Worm (Caenorhabditis elegans) whole organism, L4 larva: ENCODE measurements around the gene dnj-5.

ENCODE experiments used
- F10B5.3 ChIP-seq: sonication (generic microtip); optimal IDR thresholded peaks from 2 replicates; lab custom pipeline; 2016; ENCODE audit warnings: mild to moderate bottlenecking, missing genetic modification characterization, missing compliant biosample characterization
- F26F4.8 ChIP-seq: fragments of 200-800 bp; sonication (Bioruptor generic); conservative IDR thresholded peaks from 2 replicates; pipeline ENCODE4 v1.3.6; 2022; ENCODE audit warnings: missing genetic modification characterization, missing compliant biosample characterization
- F44E2.7 ChIP-seq: fragments of 200-800 bp; sonication (Bioruptor generic); IDR thresholded peaks from 2 replicates; pipeline ENCODE4 v2.1.2; 2022; ENCODE audit warnings: missing genetic modification characterization, missing compliant biosample characterization
- F49E8.2 ChIP-seq: sonication (generic microtip); optimal IDR thresholded peaks from 2 replicates; lab custom pipeline; 2016; ENCODE audit warnings: missing compliant biosample characterization, mild to moderate bottlenecking, missing genetic modification characterization, borderline replicate concordance
- T20F7.1 ChIP-seq: fragments of 200-800 bp; sonication (Bioruptor generic); optimal IDR thresholded peaks from 2 replicates; lab custom pipeline; 2018; ENCODE audit warnings: mild to moderate bottlenecking, missing genetic modification characterization, missing compliant biosample characterization
- Y75B8A.6 ChIP-seq: fragments of 200-800 bp; sonication (Bioruptor generic); IDR thresholded peaks from 2 replicates; pipeline ENCODE4 v1.3.6; 2022; ENCODE audit warnings: missing genetic modification reagents, missing genetic modification characterization, missing compliant biosample characterization
- ZK546.5 ChIP-seq, 2 experiments: sonication (generic microtip); optimal IDR thresholded peaks; 2 replicates each; lab custom pipeline; 2017; ENCODE audit warnings: missing biosample characterization in 2 of 2, missing genetic modification characterization in 2 of 2
- aha-1 ChIP-seq: fragments of 150-350 bp; peaks from one replicate; lab custom pipeline; 2014; ENCODE audit warnings: missing biosample characterization, missing genetic modification characterization
- aly-2 ChIP-seq: sonication (generic microtip); optimal IDR thresholded peaks from 2 replicates; lab custom pipeline; 2018; ENCODE audit warnings: missing biosample characterization, missing genetic modification characterization
- ama-1 ChIP-seq: fragments of 150-350 bp; optimal IDR thresholded peaks from 2 replicates; lab custom pipeline; 2014; ENCODE audit warnings: inconsistent platforms, mixed read lengths
- arid-1 ChIP-seq: fragments of 200-800 bp; sonication (Bioruptor generic); conservative IDR thresholded peaks from 2 replicates; pipeline ENCODE4 v1.3.6; 2022; ENCODE audit warnings: missing genetic modification reagents, missing genetic modification characterization, missing compliant biosample characterization
- attf-4 ChIP-seq: sonication (generic microtip); optimal IDR thresholded peaks from 3 replicates; lab custom pipeline; 2017; ENCODE audit warnings: missing biosample characterization, missing genetic modification characterization
- ceh-20 ChIP-seq: fragments of 200-800 bp; sonication (Bioruptor generic); IDR thresholded peaks from 2 replicates; pipeline ENCODE4 v1.3.6; 2022; ENCODE audit warnings: missing genetic modification reagents, missing genetic modification characterization, missing compliant biosample characterization
- ceh-82 ChIP-seq: sonication (generic microtip); optimal IDR thresholded peaks from 2 replicates; lab custom pipeline; 2017; ENCODE audit warnings: missing biosample characterization, missing genetic modification characterization
- cey-2 ChIP-seq: sonication (generic microtip); optimal IDR thresholded peaks from 3 replicates; lab custom pipeline; 2017; ENCODE audit warnings: missing genetic modification characterization, mild to moderate bottlenecking, missing compliant biosample characterization, antibody characterized with exemption, borderline replicate concordance; ENCODE audit not compliant: insufficient read depth
- dmd-6 ChIP-seq: fragments of 200-800 bp; sonication (Bioruptor generic); IDR thresholded peaks from 2 replicates; pipeline ENCODE4 v1.3.6; 2022; ENCODE audit warnings: missing genetic modification reagents, missing genetic modification characterization, missing compliant biosample characterization
- dmd-9 ChIP-seq: fragments of 200-800 bp; sonication (Bioruptor generic); IDR thresholded peaks from 2 replicates; pipeline ENCODE4 v1.3.6; 2022; ENCODE audit warnings: missing genetic modification reagents, missing genetic modification characterization, missing compliant biosample characterization
- dpl-1 ChIP-seq: fragments of 150-350 bp; optimal IDR thresholded peaks from 2 replicates; lab custom pipeline; 2014; ENCODE audit warnings: missing biosample characterization, missing genetic modification reagents, missing genetic modification characterization
- dve-1 ChIP-seq: sonication (generic microtip); optimal IDR thresholded peaks from 2 replicates; lab custom pipeline; 2017; ENCODE audit warnings: antibody characterized with exemption, mild to moderate bottlenecking, missing genetic modification characterization, missing compliant biosample characterization; ENCODE audit not compliant: insufficient read depth
- egl-27 ChIP-seq: sonication (generic microtip); optimal IDR thresholded peaks from 3 replicates; lab custom pipeline; 2017; ENCODE audit warnings: missing biosample characterization, missing genetic modification reagents, missing genetic modification characterization
- hif-1 ChIP-seq, 2 experiments: sonication (generic microtip); optimal IDR thresholded peaks; 2 replicates each; lab custom pipeline; 2016 to 2017; ENCODE audit warnings: missing compliant biosample characterization in 2 of 2, missing genetic modification characterization in 2 of 2, missing genetic modification reagents in 2 of 2, missing genotype in 2 of 2, mild to moderate bottlenecking in 1 of 2
- hlh-11 ChIP-seq: fragments of 200-800 bp; sonication (Bioruptor generic); optimal IDR thresholded peaks from 2 replicates; lab custom pipeline; 2018; ENCODE audit warnings: mild to moderate bottlenecking, missing genetic modification characterization, missing compliant biosample characterization
- hmg-1.1 ChIP-seq: fragments of 200-800 bp; sonication (Bioruptor generic); IDR thresholded peaks from 2 replicates; pipeline ENCODE4 v1.3.6; 2022; ENCODE audit warnings: missing genetic modification reagents, missing genetic modification characterization, missing compliant biosample characterization
- jun-1 ChIP-seq: fragments of 150-350 bp; optimal IDR thresholded peaks from 2 replicates; lab custom pipeline; 2014; ENCODE audit warnings: missing biosample characterization, missing genetic modification reagents, missing genetic modification characterization
- lim-7 ChIP-seq: fragments of 200-800 bp; sonication (Bioruptor generic); IDR thresholded peaks from 2 replicates; pipeline ENCODE4 v1.3.6; 2022; ENCODE audit warnings: missing genetic modification characterization, missing compliant biosample characterization
- lin-1 ChIP-seq: fragments of 200-800 bp; sonication (Bioruptor generic); IDR thresholded peaks from 2 replicates; pipeline ENCODE4 v1.3.6; 2022; ENCODE audit warnings: missing genetic modification reagents, missing genetic modification characterization, missing compliant biosample characterization
- lin-29 ChIP-seq: fragments of 200-800 bp; sonication (Bioruptor generic); IDR thresholded peaks from 2 replicates; pipeline ENCODE4 v1.3.6; 2022; ENCODE audit warnings: missing genetic modification reagents, missing genetic modification characterization, missing compliant biosample characterization
- lir-3 ChIP-seq: sonication (generic microtip); optimal IDR thresholded peaks from 2 replicates; lab custom pipeline; 2016; ENCODE audit warnings: mild to moderate bottlenecking, missing genetic modification characterization, missing compliant biosample characterization
- lsy-2 ChIP-seq, 2 experiments: fragments of 150-350 bp in 1 of 2; sonication (generic microtip) in 1 of 2; optimal IDR thresholded peaks; 2 replicates each; lab custom pipeline; 2014 to 2017; ENCODE audit warnings: missing biosample characterization in 2 of 2, missing genetic modification characterization in 2 of 2
- madf-5 ChIP-seq, 2 experiments: fragments of 200-800 bp; sonication (Bioruptor generic); IDR thresholded peaks; 2 replicates each; pipeline ENCODE4 v1.3.6; 2022; ENCODE audit warnings: missing compliant biosample characterization in 2 of 2, missing genetic modification characterization in 2 of 2
- mdl-1 ChIP-seq, 2 experiments: fragments of 150-350 bp in 1 of 2; sonication (generic microtip) in 1 of 2; optimal IDR thresholded peaks; 2 replicates each; lab custom pipeline; 2014 to 2017; ENCODE audit warnings: missing biosample characterization in 2 of 2, missing genetic modification characterization in 2 of 2
- mes-2 ChIP-seq: sonication (generic microtip); optimal IDR thresholded peaks from 2 replicates; lab custom pipeline; 2016; ENCODE audit warnings: missing genotype, mild to moderate bottlenecking, missing genetic modification characterization, missing compliant biosample characterization; ENCODE audit not compliant: poor library complexity, severe bottlenecking
- mxl-3 ChIP-seq: fragments of 200-800 bp; sonication (Bioruptor generic); optimal IDR thresholded peaks from 2 replicates; lab custom pipeline; 2018; ENCODE audit warnings: mild to moderate bottlenecking, missing genetic modification characterization, missing compliant biosample characterization
- nhr-10 ChIP-seq: fragments of 150-350 bp; optimal IDR thresholded peaks from 2 replicates; lab custom pipeline; 2014; ENCODE audit warnings: missing biosample characterization, missing genetic modification characterization
- nhr-11 ChIP-seq: fragments of 150-350 bp; optimal IDR thresholded peaks from 2 replicates; lab custom pipeline; 2014; ENCODE audit warnings: missing biosample characterization, missing genetic modification characterization
- nhr-111 ChIP-seq: fragments of 200-800 bp; sonication (Bioruptor generic); optimal IDR thresholded peaks from 2 replicates; lab custom pipeline; 2018; ENCODE audit warnings: mild to moderate bottlenecking, missing genetic modification characterization, missing compliant biosample characterization
- nhr-25 ChIP-seq: sonication (generic microtip); optimal IDR thresholded peaks from 2 replicates; lab custom pipeline; 2017; ENCODE audit warnings: missing genetic modification characterization, mild to moderate bottlenecking, missing compliant biosample characterization, antibody characterized with exemption, moderate library complexity, borderline replicate concordance; ENCODE audit not compliant: insufficient read depth
- nhr-28 ChIP-seq: fragments of 150-350 bp; optimal IDR thresholded peaks from 2 replicates; lab custom pipeline; 2014; ENCODE audit warnings: missing biosample characterization, missing genetic modification characterization
- nhr-76 ChIP-seq: fragments of 150-350 bp; optimal IDR thresholded peaks from 2 replicates; lab custom pipeline; 2014; ENCODE audit warnings: missing biosample characterization, missing genetic modification characterization
- nhr-77 ChIP-seq: fragments of 150-350 bp; optimal IDR thresholded peaks from 2 replicates; lab custom pipeline; 2014; ENCODE audit warnings: missing biosample characterization, missing genetic modification characterization
- php-3 ChIP-seq: fragments of 200-800 bp; sonication (Bioruptor generic); IDR thresholded peaks from 2 replicates; pipeline ENCODE4 v1.3.6; 2022; ENCODE audit warnings: missing genetic modification reagents, missing genetic modification characterization, missing compliant biosample characterization
- saeg-2 ChIP-seq: fragments of 200-800 bp; sonication (Bioruptor generic); IDR thresholded peaks from 2 replicates; pipeline ENCODE4 v1.3.6; 2022; ENCODE audit warnings: missing genetic modification reagents, missing genetic modification characterization, missing compliant biosample characterization
- set-16 ChIP-seq: fragments of 200-800 bp; sonication (Bioruptor generic); IDR thresholded peaks from 2 replicates; pipeline ENCODE4 v1.3.6; 2022; ENCODE audit warnings: missing genetic modification reagents, missing genetic modification characterization, missing compliant biosample characterization
- spr-3 ChIP-seq: fragments of 200-800 bp; sonication (Bioruptor generic); optimal IDR thresholded peaks from 2 replicates; lab custom pipeline; 2018; ENCODE audit warnings: mild to moderate bottlenecking, missing genetic modification characterization, missing compliant biosample characterization
- tra-1 ChIP-seq: fragments of 200-800 bp; sonication (Bioruptor generic); IDR thresholded peaks from 2 replicates; pipeline ENCODE4 v1.3.6; 2022; ENCODE audit warnings: missing genetic modification reagents, missing genetic modification characterization, missing compliant biosample characterization
- unc-62 ChIP-seq, 3 experiments: fragments of 150-350 bp in 1 of 3; sonication (generic microtip); optimal IDR thresholded peaks in 2 of 3; peaks in 1 of 3; 1 replicate in 1 of 3; 2 replicates in 2 of 3; lab custom pipeline; 2014 to 2017; ENCODE audit warnings: missing biosample characterization in 3 of 3, missing genetic modification characterization in 3 of 3, missing genetic modification reagents in 3 of 3, missing genotype in 1 of 3
- vab-7 ChIP-seq: fragments of 200-800 bp; sonication (Bioruptor generic); IDR thresholded peaks from 2 replicates; pipeline ENCODE4 v1.3.6; 2022; ENCODE audit warnings: missing genetic modification reagents, missing genetic modification characterization, missing compliant biosample characterization
- zag-1 ChIP-seq: fragments of 150-350 bp; optimal IDR thresholded peaks from 2 replicates; lab custom pipeline; 2014; ENCODE audit warnings: missing biosample characterization, missing genetic modification characterization
- zfp-2 ChIP-seq: sonication (generic microtip); optimal IDR thresholded peaks from 2 replicates; lab custom pipeline; 2016; ENCODE audit warnings: mild to moderate bottlenecking, missing genetic modification characterization, missing compliant biosample characterization
- zip-2 ChIP-seq: fragments of 150-350 bp; optimal IDR thresholded peaks from 2 replicates; lab custom pipeline; 2014; ENCODE audit warnings: missing biosample characterization, missing genetic modification characterization

dnj-5 gene

DNA sequence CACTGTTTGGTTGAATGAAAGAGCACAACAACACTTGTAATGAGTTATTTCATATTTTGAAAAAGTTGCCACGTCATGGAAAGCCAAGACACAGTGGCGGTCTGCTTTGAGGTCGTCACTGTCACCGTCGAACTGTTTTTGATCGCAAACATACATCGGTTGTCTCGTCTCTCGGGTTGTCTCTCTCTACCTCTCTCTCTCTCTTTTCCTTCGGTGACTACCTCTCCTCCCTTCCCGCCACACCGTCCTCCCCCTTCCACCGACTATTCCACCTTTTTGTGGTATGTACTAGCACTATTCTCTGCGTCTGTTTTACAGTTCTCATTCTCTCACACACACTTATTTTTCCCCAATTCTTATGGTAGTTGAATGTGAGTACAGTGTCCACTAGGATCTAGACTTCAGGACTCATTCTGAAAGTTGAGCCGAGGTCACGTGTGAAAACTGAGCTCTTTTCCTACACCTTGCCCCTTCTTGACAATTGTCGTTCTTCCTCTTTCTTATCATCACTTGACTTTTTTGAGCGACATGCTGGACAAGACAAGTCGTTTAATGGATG is 24.2 kb downstream of the dnj-5 start:
- TF ChIP-seq tra-1 (GFP tag; lab: Robert Waterston, UW) = no peak
- TF ChIP-seq mdl-1 (tag; optimal IDR thresholded peaks at IDR 0.05; lab: Kevin White, UChicago) = no peak
- TF ChIP-seq ceh-82 (tag; lab: Kevin White, UChicago) = no peak
- peak; percentile 74 for TF ChIP-seq nhr-28 (tag; lab: Kevin White, UChicago)
- TF ChIP-seq mxl-3 = peak; percentile 73
- TF ChIP-seq lin-1 (GFP tag; lab: Robert Waterston, UW) = peak; percentile 61; the same call in 1 of the 2 replicates
- TF ChIP-seq aly-2 (tag; lab: Kevin White, UChicago) = no peak
- no peak for TF ChIP-seq lin-29
- TF ChIP-seq Y75B8A.6 (GFP tag; lab: Robert Waterston, UW) = no peak
- TF ChIP-seq nhr-10 (tag; lab: Kevin White, UChicago) = no peak
- TF ChIP-seq nhr-11 (tag; lab: Kevin White, UChicago) = peak; percentile 5
- no peak for TF ChIP-seq php-3
- TF ChIP-seq dmd-6 (GFP tag; lab: Robert Waterston, UW) = peak; percentile 54
- TF ChIP-seq egl-27 (tag; lab: Kevin White, UChicago) = no peak
- TF ChIP-seq set-16 = 0 out of 2 replicates have a peak, but pooled peaks have one; percentile 17
- peak; percentile 79 for TF ChIP-seq hlh-11
- TF ChIP-seq lsy-2 (tag; optimal IDR thresholded peaks at IDR 0.05; lab: Kevin White, UChicago) = peak in 1 of 2 experiments; percentile 26
- no peak for TF ChIP-seq ZK546.5 (tag; optimal IDR thresholded peaks at IDR 0.05; lab: Kevin White, UChicago)
- peak; percentile 22 for TF ChIP-seq dve-1 (tag; lab: Kevin White, UChicago)
- no peak for TF ChIP-seq lim-7
- TF ChIP-seq nhr-77 (tag; lab: Kevin White, UChicago) = no peak
- no peak for TF ChIP-seq F44E2.7 (GFP tag; lab: Robert Waterston, UW)
- no peak for TF ChIP-seq cey-2 (tag; lab: Kevin White, UChicago)
- TF ChIP-seq hif-1 (tag; optimal IDR thresholded peaks at IDR 0.05; lab: Kevin White, UChicago) = no peak
- TF ChIP-seq zfp-2 (tag; lab: Kevin White, UChicago) = no peak
- no peak for TF ChIP-seq nhr-111 (GFP tag; lab: Kevin White, UChicago)
- no peak for TF ChIP-seq F10B5.3 (tag; lab: Kevin White, UChicago)
- TF ChIP-seq dmd-9 (GFP tag; lab: Robert Waterston, UW) = no peak
- no peak for TF ChIP-seq F26F4.8
- TF ChIP-seq mes-2 (tag; lab: Kevin White, UChicago) = peak; percentile 22
- TF ChIP-seq T20F7.1 (GFP tag; lab: Kevin White, UChicago) = no peak
- TF ChIP-seq aha-1 (tag; lab: Kevin White, UChicago) = peak; percentile 97
- TF ChIP-seq attf-4 = no peak
- no peak for TF ChIP-seq ceh-20 (GFP tag; lab: Robert Waterston, UW)
- TF ChIP-seq nhr-25 (tag; lab: Kevin White, UChicago) = peak; percentile 18
- no peak for TF ChIP-seq dpl-1
- peak; percentile 43 for TF ChIP-seq hmg-1.1 (GFP tag; lab: Robert Waterston, UW)
- TF ChIP-seq spr-3 = no peak
- no peak for TF ChIP-seq zag-1 (tag; lab: Kevin White, UChicago)
- no peak for TF ChIP-seq jun-1 (tag; lab: Kevin White, UChicago)
- no peak for TF ChIP-seq vab-7
- TF ChIP-seq ama-1 = no peak
- TF ChIP-seq zip-2 = no peak
- TF ChIP-seq unc-62 (GFP tag; optimal IDR thresholded peaks at IDR 0.05 in 1 of 2; lab: Kevin White, UChicago) = peak in 1 of 2 experiments; percentile 69
- TF ChIP-seq unc-62 (tag; optimal IDR thresholded peaks at IDR 0.05; lab: Kevin White, UChicago) = no peak
- TF ChIP-seq madf-5 (GFP tag; IDR thresholded peaks at IDR 0.05; lab: Robert Waterston, UW) = no peak
- TF ChIP-seq nhr-76 = no peak
- TF ChIP-seq saeg-2 (GFP tag; lab: Robert Waterston, UW) = no peak
- no peak for TF ChIP-seq arid-1
- no peak for TF ChIP-seq lir-3
- no peak for TF ChIP-seq F49E8.2 (tag; lab: Kevin White, UChicago)
